Fruit fly (Drosophila melanogaster): Measurements from ENCODE around the gene Zcchc7.

Zcchc7 gene

DNA sequence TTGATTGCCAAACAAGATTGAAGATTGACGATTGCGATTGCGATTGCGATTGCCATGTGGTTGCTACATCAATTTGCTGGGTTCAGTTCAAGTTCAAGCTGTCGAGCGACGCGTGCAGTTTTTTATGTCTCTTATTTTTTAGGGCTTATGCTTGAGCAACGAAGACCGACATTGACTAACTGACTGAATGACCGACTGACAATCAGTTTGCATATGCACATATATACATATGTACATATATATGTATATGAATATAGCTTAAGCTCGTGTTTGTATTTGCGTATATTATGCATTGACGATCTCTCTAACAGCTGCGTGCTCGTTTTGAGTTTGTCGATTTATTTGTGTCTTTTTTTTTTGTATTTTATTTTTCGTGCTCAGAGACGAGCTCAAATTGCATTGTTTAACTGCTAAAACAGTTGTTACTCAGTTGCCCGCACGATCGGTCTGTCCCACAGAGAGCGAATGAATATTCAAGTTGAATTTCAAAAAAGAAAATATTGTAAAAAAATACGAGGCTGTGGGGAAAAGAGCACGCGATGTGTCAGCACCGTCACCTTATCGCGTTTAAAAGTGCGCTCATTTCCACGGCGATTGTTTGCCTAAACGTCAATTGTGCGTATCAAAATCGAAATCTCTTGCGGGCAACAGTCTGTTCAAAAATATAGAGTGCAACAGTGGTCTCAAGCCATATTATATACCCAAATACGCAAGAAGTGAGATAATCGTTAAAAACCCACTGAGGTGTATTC, 41.2 kb downstream of the Zcchc7 start:
- TF ChIP-seq insv (optimal IDR thresholded peaks at IDR 0.05), result no peak
- no peak for TF ChIP-seq h (optimal IDR thresholded peaks at IDR 0.05)
- TF ChIP-seq Sin3A (optimal IDR thresholded peaks at IDR 0.05), result no peak
- TF ChIP-seq ttk (optimal IDR thresholded peaks at IDR 0.05), result no peak
- no peak for TF ChIP-seq Myc (optimal IDR thresholded peaks at IDR 0.05)
- no peak for TF ChIP-seq psq (optimal IDR thresholded peaks at IDR 0.05)

dm6 chr3L:16887272-16887671, 42.1 kb downstream of the Zcchc7 start:
- no peak for TF ChIP-seq Myc (optimal IDR thresholded peaks at IDR 0.05)
- no peak for TF ChIP-seq ttk (optimal IDR thresholded peaks at IDR 0.05)
- TF ChIP-seq psq (optimal IDR thresholded peaks at IDR 0.05), result no peak
- no peak for TF ChIP-seq Sin3A (optimal IDR thresholded peaks at IDR 0.05)
- TF ChIP-seq h (optimal IDR thresholded peaks at IDR 0.05), result no peak
- no peak for TF ChIP-seq insv (optimal IDR thresholded peaks at IDR 0.05)

dm6 chr3L:16889545-16889944, 44.4 kb downstream of the Zcchc7 start:
- TF ChIP-seq Sin3A (optimal IDR thresholded peaks at IDR 0.05), result no peak
- no peak for TF ChIP-seq h (optimal IDR thresholded peaks at IDR 0.05)
- no peak for TF ChIP-seq insv (optimal IDR thresholded peaks at IDR 0.05)
- no peak for TF ChIP-seq psq (optimal IDR thresholded peaks at IDR 0.05)
- no peak for TF ChIP-seq Myc (optimal IDR thresholded peaks at IDR 0.05)
- TF ChIP-seq ttk (optimal IDR thresholded peaks at IDR 0.05), result no peak

DNA sequence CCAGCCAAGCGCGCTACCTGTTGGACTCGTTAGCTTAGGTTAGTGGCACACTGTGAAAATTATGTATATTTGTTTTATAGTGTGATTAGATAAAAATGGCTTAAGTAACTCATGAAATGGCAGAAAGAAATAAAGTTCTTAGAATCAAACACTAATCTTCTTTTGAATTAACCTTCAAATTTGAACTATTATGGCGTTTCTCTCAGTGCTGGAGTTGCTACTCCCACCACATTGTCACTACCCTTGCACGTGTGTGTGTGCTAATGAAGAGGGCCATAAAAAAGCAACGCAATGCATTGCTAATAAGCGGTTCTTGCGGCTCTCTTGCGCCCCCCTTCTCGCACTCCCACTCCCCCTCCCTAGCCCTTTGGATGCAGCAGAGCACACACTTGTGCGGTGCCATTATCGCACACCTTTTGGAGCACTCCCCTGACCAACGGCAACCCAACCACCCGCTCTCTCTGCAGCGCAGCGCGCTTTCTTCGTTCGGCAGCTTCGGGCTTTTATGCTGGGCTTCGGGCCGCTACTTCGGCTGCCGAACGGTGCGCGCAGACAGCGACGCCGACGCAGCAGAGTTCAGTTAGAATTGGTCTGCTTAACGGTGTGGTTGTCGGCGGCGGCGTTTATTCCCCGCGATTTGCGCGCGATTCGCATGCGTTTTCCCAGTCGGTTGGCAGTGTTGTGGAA, 45.6 kb downstream of the Zcchc7 start:
- no peak for TF ChIP-seq Sin3A (optimal IDR thresholded peaks at IDR 0.05)
- TF ChIP-seq ttk (optimal IDR thresholded peaks at IDR 0.05), result no peak
- TF ChIP-seq insv (optimal IDR thresholded peaks at IDR 0.05), result no peak
- TF ChIP-seq psq (optimal IDR thresholded peaks at IDR 0.05), result no peak

DNA sequence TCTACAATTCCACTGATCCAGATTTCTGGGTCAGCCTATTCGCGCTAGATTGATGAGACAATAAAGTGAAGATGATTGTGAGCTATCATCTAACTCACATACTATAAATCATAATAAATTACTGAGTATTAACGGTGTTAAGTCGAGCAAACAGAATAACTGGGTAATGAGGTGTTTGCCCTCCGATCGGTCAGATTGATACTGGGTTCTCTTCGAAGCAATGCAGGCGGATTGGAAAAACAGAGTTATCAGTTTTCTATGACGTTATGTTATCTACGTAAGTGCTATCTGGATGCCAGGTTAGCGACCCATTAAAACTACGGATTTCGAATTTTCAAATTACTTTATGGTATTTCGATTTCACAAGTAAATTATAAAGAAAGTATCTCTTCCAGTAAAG, 46.7 kb downstream of the Zcchc7 start:
- TF ChIP-seq insv (optimal IDR thresholded peaks at IDR 0.05), result no peak
- no peak for TF ChIP-seq ttk (optimal IDR thresholded peaks at IDR 0.05)
- no peak for TF ChIP-seq Myc (optimal IDR thresholded peaks at IDR 0.05)
- TF ChIP-seq h (optimal IDR thresholded peaks at IDR 0.05), result no peak
- TF ChIP-seq Sin3A (optimal IDR thresholded peaks at IDR 0.05), result no peak
- TF ChIP-seq psq (optimal IDR thresholded peaks at IDR 0.05), result no peak

DNA sequence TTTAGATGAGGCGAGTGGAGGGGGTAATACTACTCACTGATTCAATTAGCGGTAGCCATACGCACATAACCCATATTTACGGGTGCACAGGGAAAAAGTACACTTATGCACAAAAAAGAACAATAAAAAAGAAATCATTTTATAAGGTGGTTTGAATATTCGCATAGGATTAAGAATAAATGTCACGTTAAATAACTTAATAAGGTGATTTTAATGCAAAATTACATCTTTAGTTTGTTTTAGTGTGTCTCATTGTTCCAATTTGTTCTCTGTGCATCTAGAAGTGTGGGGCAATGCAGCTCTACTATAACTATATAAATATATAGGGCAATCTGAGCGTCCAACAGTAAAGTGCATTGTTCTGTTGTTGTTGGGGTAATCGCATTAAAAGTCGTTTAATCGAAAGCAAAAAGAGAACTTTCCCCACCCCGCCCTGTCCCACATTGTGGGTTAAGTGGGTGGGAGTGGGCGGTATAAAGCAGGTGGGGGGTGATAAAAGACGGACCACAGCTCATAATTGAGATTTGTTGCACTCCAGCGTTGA, 47.6 kb downstream of the Zcchc7 start:
- no peak for TF ChIP-seq psq (optimal IDR thresholded peaks at IDR 0.05)
- no peak for TF ChIP-seq h (optimal IDR thresholded peaks at IDR 0.05)
- TF ChIP-seq Sin3A (optimal IDR thresholded peaks at IDR 0.05), result no peak
- TF ChIP-seq insv (optimal IDR thresholded peaks at IDR 0.05), result no peak
- TF ChIP-seq Myc (optimal IDR thresholded peaks at IDR 0.05), result no peak
- no peak for TF ChIP-seq ttk (optimal IDR thresholded peaks at IDR 0.05)

dm6 chr3L:16893647-16894046, 48.5 kb downstream of the Zcchc7 start:
- TF ChIP-seq insv (optimal IDR thresholded peaks at IDR 0.05) (no peak), ttk (optimal IDR thresholded peaks at IDR 0.05) (no peak), Sin3A (optimal IDR thresholded peaks at IDR 0.05) (no peak), psq (optimal IDR thresholded peaks at IDR 0.05) (no peak), Myc (optimal IDR thresholded peaks at IDR 0.05) (no peak), h (optimal IDR thresholded peaks at IDR 0.05) (no peak)

- no peak for TF ChIP-seq Sin3A (optimal IDR thresholded peaks at IDR 0.05)
- no peak for TF ChIP-seq insv (optimal IDR thresholded peaks at IDR 0.05)
- TF ChIP-seq h (optimal IDR thresholded peaks at IDR 0.05), result no peak
- TF ChIP-seq Myc (optimal IDR thresholded peaks at IDR 0.05), result no peak
- no peak for TF ChIP-seq psq (optimal IDR thresholded peaks at IDR 0.05)
- no peak for TF ChIP-seq ttk (optimal IDR thresholded peaks at IDR 0.05)
Measured at dm6 chr3L:16896408-16896807, 51.2 kb downstream of the Zcchc7 start.

Measured in Kc167 (cell line).